Worm (Caenorhabditis elegans) whole organism, young adult: ENCODE measurements around the gene T26A5.8.

Source experiments
- D2030.7 ChIP-seq: fragments of 200-800 bp; sonication (Bioruptor generic); IDR thresholded peaks from 2 replicates; pipeline ENCODE4 v1.3.6; 2022; ENCODE audit warnings: missing genetic modification reagents, missing genetic modification characterization, missing compliant biosample characterization
- F10E7.11 ChIP-seq: sonication (generic microtip); optimal IDR thresholded peaks from 2 replicates; lab custom pipeline; 2017; ENCODE audit warnings: mild to moderate bottlenecking, missing genetic modification characterization, moderate library complexity, missing compliant biosample characterization
- F23B12.7 ChIP-seq: sonication (generic microtip); optimal IDR thresholded peaks from 2 replicates; lab custom pipeline; 2017; ENCODE audit warnings: missing genetic modification characterization, mild to moderate bottlenecking, missing compliant biosample characterization, antibody characterized with exemption, moderate library complexity; ENCODE audit not compliant: insufficient read depth
- F33H1.4 ChIP-seq: fragments of 200-800 bp; sonication (Bioruptor generic); IDR thresholded peaks from 2 replicates; pipeline ENCODE4 v1.3.6; 2022; ENCODE audit warnings: missing genetic modification reagents, missing genetic modification characterization, missing compliant biosample characterization
- F55B11.4 ChIP-seq: sonication (generic microtip); optimal IDR thresholded peaks from 2 replicates; lab custom pipeline; 2016; ENCODE audit warnings: missing compliant biosample characterization, missing genetic modification characterization, borderline replicate concordance; ENCODE audit not compliant: insufficient read depth
- T26A5.8 ChIP-seq: sonication (generic microtip); optimal IDR thresholded peaks from 2 replicates; lab custom pipeline; 2016; ENCODE audit warnings: missing genetic modification characterization, missing compliant biosample characterization
- Y53G8AR.9 ChIP-seq: fragments of 200-800 bp; sonication (Bioruptor generic); conservative IDR thresholded peaks from 2 replicates; pipeline ENCODE4 v1.3.6; 2022; ENCODE audit warnings: missing genetic modification reagents, missing genetic modification characterization, missing compliant biosample characterization
- ZK185.1 ChIP-seq: sonication (generic microtip); optimal IDR thresholded peaks from 2 replicates; lab custom pipeline; 2016; ENCODE audit warnings: mild to moderate bottlenecking, missing genetic modification characterization, missing compliant biosample characterization; ENCODE audit not compliant: poor library complexity, severe bottlenecking
- attf-3 ChIP-seq: fragments of 200-800 bp; sonication (Bioruptor generic); conservative IDR thresholded peaks from 2 replicates; pipeline ENCODE4 v1.3.6; 2022; ENCODE audit warnings: missing genetic modification reagents, missing genetic modification characterization, missing compliant biosample characterization
- bed-2 ChIP-seq: fragments of 200-800 bp; sonication (Bioruptor generic); IDR thresholded peaks from 2 replicates; pipeline ENCODE4 v1.3.6; 2022; ENCODE audit warnings: missing genetic modification reagents, missing genetic modification characterization, missing compliant biosample characterization
- cebp-1 ChIP-seq, 2 experiments: fragments of 200-800 bp in 1 of 2; sonication (Bioruptor generic) in 1 of 2; sonication (generic microtip) in 1 of 2; IDR thresholded peaks in 1 of 2; optimal IDR thresholded peaks in 1 of 2; 2 replicates each; pipeline versions ENCODE4 v1.3.6 to Lab custom; 2017 to 2022; ENCODE audit warnings: missing compliant biosample characterization in 2 of 2, missing genetic modification characterization in 2 of 2, mild to moderate bottlenecking in 1 of 2, missing genetic modification reagents in 1 of 2, moderate library complexity in 1 of 2
- ceh-100 ChIP-seq: fragments of 200-800 bp; sonication (Bioruptor generic); IDR thresholded peaks from 2 replicates; pipeline ENCODE4 v1.3.6; 2022; ENCODE audit warnings: missing genetic modification reagents, missing genetic modification characterization, missing compliant biosample characterization
- ceh-27 ChIP-seq: fragments of 200-800 bp; sonication (Bioruptor generic); optimal IDR thresholded peaks from 2 replicates; lab custom pipeline; 2018; ENCODE audit warnings: mild to moderate bottlenecking, missing genetic modification characterization, moderate library complexity, missing compliant biosample characterization
- ceh-40 ChIP-seq: fragments of 200-800 bp; sonication (Bioruptor generic); IDR thresholded peaks from 2 replicates; pipeline ENCODE4 v1.3.6; 2022; ENCODE audit warnings: missing genetic modification characterization, missing compliant biosample characterization
- chd-7 ChIP-seq: sonication (generic microtip); optimal IDR thresholded peaks from 2 replicates; lab custom pipeline; 2016; ENCODE audit warnings: mild to moderate bottlenecking, missing genetic modification characterization, moderate library complexity, missing compliant biosample characterization
- dox-1 ChIP-seq: fragments of 200-800 bp; sonication (Bioruptor generic); IDR thresholded peaks from 2 replicates; pipeline ENCODE4 v1.3.6; 2022; ENCODE audit warnings: missing genetic modification reagents, missing genetic modification characterization, missing compliant biosample characterization
- dpff-1 ChIP-seq: sonication (generic microtip); optimal IDR thresholded peaks from 2 replicates; lab custom pipeline; 2017; ENCODE audit warnings: mild to moderate bottlenecking, missing genetic modification characterization, missing compliant biosample characterization
- dpl-1 ChIP-seq: fragments of 150-350 bp; optimal IDR thresholded peaks from 2 replicates; lab custom pipeline; 2014; ENCODE audit warnings: missing biosample characterization, missing genetic modification reagents, missing genetic modification characterization
- efl-1 ChIP-seq: fragments of 150-350 bp; optimal IDR thresholded peaks from 2 replicates; lab custom pipeline; 2014; ENCODE audit warnings: missing biosample characterization, missing genetic modification reagents, missing genetic modification characterization
- egl-18 ChIP-seq: fragments of 200-800 bp; sonication (Bioruptor generic); IDR thresholded peaks from 2 replicates; pipeline ENCODE4 v1.3.6; 2022; ENCODE audit warnings: missing genetic modification reagents, missing genetic modification characterization, missing compliant biosample characterization
- ets-4 ChIP-seq: fragments of 200-800 bp; sonication (Bioruptor generic); optimal IDR thresholded peaks from 2 replicates; lab custom pipeline; 2018; ENCODE audit warnings: mild to moderate bottlenecking, missing genetic modification characterization, missing compliant biosample characterization
- hmg-1.2 ChIP-seq: fragments of 200-800 bp; sonication (Bioruptor generic); IDR thresholded peaks from 2 replicates; pipeline ENCODE4 v1.3.6; 2022; ENCODE audit warnings: missing genetic modification reagents, missing genetic modification characterization, missing compliant biosample characterization
- hsf-1 ChIP-seq: fragments of 200-800 bp; sonication (Bioruptor generic); IDR thresholded peaks from 2 replicates; pipeline ENCODE4 v1.3.6; 2022; ENCODE audit warnings: missing genetic modification reagents, missing genetic modification characterization, missing compliant biosample characterization
- lin-54 ChIP-seq: fragments of 200-800 bp; sonication (Bioruptor generic); optimal IDR thresholded peaks from 2 replicates; lab custom pipeline; 2018; ENCODE audit warnings: mild to moderate bottlenecking, missing genetic modification characterization, missing compliant biosample characterization
- lsl-1 ChIP-seq: fragments of 200-800 bp; sonication (Bioruptor generic); optimal IDR thresholded peaks from 2 replicates; lab custom pipeline; 2018; ENCODE audit warnings: mild to moderate bottlenecking, missing genetic modification characterization, moderate library complexity, missing compliant biosample characterization
- madf-10 ChIP-seq: sonication (generic microtip); optimal IDR thresholded peaks from 2 replicates; lab custom pipeline; 2016; ENCODE audit warnings: mild to moderate bottlenecking, missing genetic modification characterization, missing compliant biosample characterization
- madf-6 ChIP-seq: fragments of 200-800 bp; sonication (Bioruptor generic); IDR thresholded peaks from 2 replicates; pipeline ENCODE4 v1.3.6; 2022; ENCODE audit warnings: missing genetic modification reagents, missing genetic modification characterization, missing compliant biosample characterization
- mcd-1 ChIP-seq: fragments of 200-800 bp; sonication (Bioruptor generic); IDR thresholded peaks from 2 replicates; pipeline ENCODE4 v1.3.6; 2022; ENCODE audit warnings: missing genetic modification reagents, missing genetic modification characterization, missing compliant biosample characterization
- mel-28 ChIP-seq: sonication (generic microtip); optimal IDR thresholded peaks from 2 replicates; lab custom pipeline; 2016; ENCODE audit warnings: borderline replicate concordance, mild to moderate bottlenecking, missing genetic modification characterization, missing compliant biosample characterization
- mes-4 ChIP-seq: sonication (generic microtip); optimal IDR thresholded peaks from 2 replicates; lab custom pipeline; 2016; ENCODE audit warnings: missing genotype, missing genetic modification characterization, missing compliant biosample characterization
- nfyb-1 ChIP-seq: fragments of 200-800 bp; sonication (Bioruptor generic); IDR thresholded peaks from 2 replicates; pipeline ENCODE4 v1.3.6; 2022; ENCODE audit warnings: missing genetic modification reagents, missing genetic modification characterization, missing compliant biosample characterization
- nhr-179 ChIP-seq: sonication (generic microtip); optimal IDR thresholded peaks from 2 replicates; lab custom pipeline; 2016; ENCODE audit warnings: mild to moderate bottlenecking, missing genetic modification characterization, missing compliant biosample characterization
- nhr-27 ChIP-seq: fragments of 200-800 bp; sonication (Bioruptor generic); optimal IDR thresholded peaks from 2 replicates; lab custom pipeline; 2018; ENCODE audit warnings: mild to moderate bottlenecking, missing genetic modification characterization, moderate library complexity, missing compliant biosample characterization
- pbrm-1 ChIP-seq: fragments of 200-800 bp; sonication (Bioruptor generic); IDR thresholded peaks from 2 replicates; pipeline ENCODE4 v1.3.6; 2022; ENCODE audit warnings: missing genetic modification reagents, missing genetic modification characterization, missing compliant biosample characterization
- rec-8 ChIP-seq, 2 experiments: sonication (generic microtip); optimal IDR thresholded peaks; 2 replicates each; lab custom pipeline; 2016; ENCODE audit warnings: mild to moderate bottlenecking in 2 of 2, missing genetic modification characterization in 2 of 2, missing genetic modification reagents in 2 of 2, missing genotype in 2 of 2, missing biosample characterization in 1 of 2, missing compliant biosample characterization in 1 of 2, moderate library complexity in 1 of 2
- sdz-38 ChIP-seq: sonication (generic microtip); optimal IDR thresholded peaks from 2 replicates; lab custom pipeline; 2016; ENCODE audit warnings: missing genotype, missing genetic modification characterization, missing compliant biosample characterization
- snpc-1.3 ChIP-seq: sonication (generic microtip); optimal IDR thresholded peaks from 2 replicates; lab custom pipeline; 2017; ENCODE audit warnings: missing genetic modification characterization, mild to moderate bottlenecking, missing compliant biosample characterization, antibody characterized with exemption, moderate library complexity, missing genotype, missing genetic modification reagents; ENCODE audit not compliant: insufficient read depth
- snpc-3.4 ChIP-seq: sonication (generic microtip); optimal IDR thresholded peaks from 2 replicates; lab custom pipeline; 2017; ENCODE audit warnings: missing genetic modification characterization, mild to moderate bottlenecking, missing compliant biosample characterization, antibody characterized with exemption, moderate library complexity, missing genotype, missing genetic modification reagents
- snpc-4 ChIP-seq, 5 experiments: fragments of 150-350 bp in 1 of 5; sonication (generic microtip) in 4 of 5; optimal IDR thresholded peaks; 2 replicates each; lab custom pipeline; 2014 to 2018; ENCODE audit warnings: missing genetic modification characterization in 5 of 5, missing biosample characterization in 3 of 5, antibody characterized with exemption in 2 of 5, mild to moderate bottlenecking in 2 of 5, missing compliant biosample characterization in 2 of 5, missing genotype in 2 of 5, moderate library complexity in 2 of 5, missing genetic modification reagents in 1 of 5
- tbx-9 ChIP-seq: sonication (generic microtip); optimal IDR thresholded peaks from 2 replicates; lab custom pipeline; 2016; ENCODE audit warnings: borderline replicate concordance, missing genetic modification characterization, inconsistent platforms, missing compliant biosample characterization
- tlf-1 ChIP-seq: fragments of 200-800 bp; sonication (Bioruptor generic); optimal IDR thresholded peaks from 2 replicates; lab custom pipeline; 2018; ENCODE audit warnings: mild to moderate bottlenecking, missing genetic modification characterization, missing compliant biosample characterization
- zim-3 ChIP-seq: sonication (generic microtip); optimal IDR thresholded peaks from 2 replicates; lab custom pipeline; 2017; ENCODE audit warnings: mild to moderate bottlenecking, missing genetic modification characterization, moderate library complexity, missing compliant biosample characterization
- ztf-25 ChIP-seq: fragments of 200-800 bp; sonication (Bioruptor generic); IDR thresholded peaks from 2 replicates; pipeline ENCODE4 v1.3.6; 2022; ENCODE audit warnings: missing genetic modification reagents, missing genetic modification characterization, missing compliant biosample characterization

Gene T26A5.8

DNA sequence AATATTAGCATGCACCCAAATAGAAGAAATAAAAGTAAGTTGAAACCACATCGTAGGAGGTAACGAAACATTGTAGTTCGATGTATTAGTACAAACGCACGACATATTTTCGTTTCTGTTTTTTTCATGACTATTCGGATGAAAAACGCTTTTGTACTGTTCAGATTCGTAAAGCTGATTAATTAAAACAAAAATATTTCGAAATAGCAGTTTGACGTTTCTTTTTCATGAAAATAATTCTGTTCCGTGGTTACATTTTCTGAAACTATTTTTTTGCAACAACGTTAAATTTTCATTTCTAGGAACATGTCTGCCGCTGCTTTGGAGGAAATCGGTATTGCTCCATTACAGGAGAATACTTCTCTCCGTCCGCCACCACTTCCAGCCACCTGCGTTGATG is 26.8 kb upstream of the T26A5.8 start, which contains the start of gene rpt-3:
Gene rpt-3 (plus strand): TSS at position 301 of the 400 bp plus-strand sequence.
- TF ChIP-seq snpc-4 (GFP tag; optimal IDR thresholded peaks at IDR 0.05; lab: Kevin White, UChicago) (no peak), snpc-4 (tag; optimal IDR thresholded peaks at IDR 0.05; lab: Kevin White, UChicago) (no peak), madf-6 (peak; percentile 33)
- TF ChIP-seq, all 124 proteins: peak for 1

DNA sequence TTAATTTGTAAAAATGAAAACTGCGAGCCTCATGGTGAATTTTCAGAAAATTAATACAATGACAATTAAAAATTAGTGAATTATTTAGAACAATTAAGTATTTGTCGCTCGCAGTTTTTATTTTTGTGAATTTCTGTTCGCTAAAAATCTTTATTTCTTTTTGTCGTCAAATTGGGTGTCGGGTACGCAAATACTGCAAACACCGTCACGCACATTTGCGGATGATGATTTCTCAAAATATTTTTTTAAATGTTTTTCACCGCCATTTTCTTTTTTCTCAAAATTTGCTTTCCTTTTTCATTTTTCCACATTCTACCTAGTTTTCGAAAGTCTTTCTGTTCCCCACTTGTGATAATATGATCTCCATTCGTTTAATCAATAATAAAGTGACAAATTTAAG is 26.3 kb upstream of the T26A5.8 start:
- TF ChIP-seq mes-4: no peak
- TF ChIP-seq bed-2 (GFP tag; lab: Robert Waterston, UW): no peak
- peak; percentile 51 for TF ChIP-seq lin-54
- TF ChIP-seq nhr-179 (tag; lab: Kevin White, UChicago): no peak
- no peak for TF ChIP-seq snpc-4 (GFP tag; optimal IDR thresholded peaks at IDR 0.05; lab: Kevin White, UChicago)
- TF ChIP-seq snpc-4 (tag; optimal IDR thresholded peaks at IDR 0.05; lab: Kevin White, UChicago): peak in 1 of 4 experiments; percentile 1
- TF ChIP-seq cebp-1 (GFP tag; IDR thresholded peaks at IDR 0.05; lab: Robert Waterston, UW): no peak
- no peak for TF ChIP-seq cebp-1 (tag; optimal IDR thresholded peaks at IDR 0.05; lab: Kevin White, UChicago)
- TF ChIP-seq ZK185.1 (tag; lab: Kevin White, UChicago): no peak
- TF ChIP-seq tbx-9 (tag; lab: Kevin White, UChicago): no peak
- peak; percentile 52 for TF ChIP-seq snpc-3.4
- TF ChIP-seq T26A5.8 (tag; lab: Kevin White, UChicago): no peak
- no peak for TF ChIP-seq madf-10
- no peak for TF ChIP-seq dox-1 (GFP tag; lab: Robert Waterston, UW)
- TF ChIP-seq zim-3: no peak
- peak; percentile 61 for TF ChIP-seq efl-1 (GFP tag; lab: Kevin White, UChicago)
- 0 out of 2 replicates have a peak, but pooled peaks have one; percentile 12 for TF ChIP-seq attf-3 (GFP tag; lab: Robert Waterston, UW)
- no peak for TF ChIP-seq sdz-38 (tag; lab: Kevin White, UChicago)
- TF ChIP-seq F33H1.4 (GFP tag; lab: Robert Waterston, UW): peak; percentile 34; the same call in 1 of the 2 replicates
- no peak for TF ChIP-seq mcd-1 (GFP tag; lab: Robert Waterston, UW)
- no peak for TF ChIP-seq lsl-1 (GFP tag; lab: Kevin White, UChicago)
- TF ChIP-seq ceh-27 (GFP tag; lab: Kevin White, UChicago): no peak
- TF ChIP-seq ceh-100 (GFP tag; lab: Robert Waterston, UW): no peak
- TF ChIP-seq hmg-1.2 (GFP tag; lab: Robert Waterston, UW): 0 out of 2 replicates have a peak, but pooled peaks have one; percentile 9
- TF ChIP-seq dpff-1 (tag; lab: Kevin White, UChicago): no peak
- no peak for TF ChIP-seq nhr-27 (tag; lab: Kevin White, UChicago)
- TF ChIP-seq F55B11.4 (tag; lab: Kevin White, UChicago): no peak
- peak; percentile 24 for TF ChIP-seq dpl-1 (GFP tag; lab: Kevin White, UChicago)
- peak; percentile 60; the same call in 1 of the 2 replicates for TF ChIP-seq nfyb-1 (GFP tag; lab: Robert Waterston, UW)
- TF ChIP-seq pbrm-1 (GFP tag; lab: Robert Waterston, UW): no peak
- TF ChIP-seq hsf-1 (GFP tag; lab: Robert Waterston, UW): no peak
- TF ChIP-seq snpc-1.3 (tag; lab: Kevin White, UChicago): peak; percentile 73
- peak; percentile 47; the same call in 1 of the 2 replicates for TF ChIP-seq madf-6
- peak; percentile 43 for TF ChIP-seq F23B12.7 (tag; lab: Kevin White, UChicago)
- TF ChIP-seq, all 124 proteins: peak for 12

DNA sequence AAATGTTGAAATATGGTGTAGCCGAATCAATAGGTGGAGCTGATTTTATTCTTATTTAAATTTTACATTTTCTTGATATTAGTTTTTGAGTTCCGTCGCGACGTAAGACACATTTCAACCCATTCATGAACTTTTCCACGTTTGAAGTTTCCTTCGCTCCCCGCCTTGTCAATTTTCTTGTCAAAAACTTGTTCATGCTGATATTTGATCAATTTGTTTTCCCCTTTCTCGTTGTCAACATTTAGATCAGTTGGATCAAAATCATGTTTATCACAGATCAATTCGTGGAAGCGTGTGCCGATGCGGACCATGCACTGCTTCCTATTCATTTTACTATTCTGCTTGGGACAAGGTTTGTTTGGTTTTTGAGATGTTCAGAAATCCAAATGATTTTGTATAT is 20.3 kb upstream of the T26A5.8 start, which contains the start of gene chtb-2:
Gene chtb-2 (plus strand): TSS at position 301 of the 400 bp plus-strand sequence.
- TF ChIP-seq ztf-25 (GFP tag; lab: Robert Waterston, UW) (no peak), tlf-1 (no peak), D2030.7 (GFP tag; lab: Robert Waterston, UW) (no peak), chd-7 (tag; lab: Kevin White, UChicago) (no peak), mel-28 (tag; lab: Kevin White, UChicago) (no peak), Y53G8AR.9 (GFP tag; lab: Robert Waterston, UW) (no peak), cebp-1 (GFP tag; IDR thresholded peaks at IDR 0.05; lab: Robert Waterston, UW) (no peak), cebp-1 (tag; optimal IDR thresholded peaks at IDR 0.05; lab: Kevin White, UChicago) (no peak), ceh-40 (no peak), rec-8 (tag; optimal IDR thresholded peaks at IDR 0.05; lab: Kevin White, UChicago) (no peak), ets-4 (GFP tag; lab: Kevin White, UChicago) (no peak), F10E7.11 (tag; lab: Kevin White, UChicago) (no peak), egl-18 (GFP tag; lab: Robert Waterston, UW) (no peak)
